Worm (Caenorhabditis elegans): Measurements from ENCODE around the gene F23F1.2.

F23F1.2 gene

DNA sequence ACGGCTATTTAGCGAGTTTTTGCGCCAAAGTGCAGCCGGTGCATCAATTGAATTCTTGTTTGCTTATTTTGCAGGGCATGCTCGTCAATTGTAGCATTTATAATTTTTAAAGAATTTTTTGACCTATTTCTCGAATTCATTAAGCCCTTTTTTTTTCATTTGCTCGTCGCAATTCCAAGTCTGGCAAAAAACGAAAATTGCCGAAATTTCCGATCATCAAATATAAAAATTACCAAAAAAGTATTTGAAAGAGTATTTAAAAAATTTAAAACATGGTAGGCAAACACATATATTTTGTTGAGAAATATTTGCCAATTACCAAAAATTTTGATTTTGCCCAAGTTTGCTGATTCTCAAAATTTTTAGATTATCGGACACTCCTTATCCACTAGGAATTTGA is 50.1 kb downstream of the F23F1.2 start, which contains the start of gene C50D2.6:
Gene C50D2.6 (plus strand): TSS at position 301 of the 400 bp plus-strand sequence.
- TF ChIP-seq B0310.2 (tag; optimal IDR thresholded peaks at IDR 0.05) (no peak), tra-4 (tag; optimal IDR thresholded peaks at IDR 0.05) (no peak), F13C5.2 (tag; optimal IDR thresholded peaks at IDR 0.05) (no peak), aly-1 (tag; optimal IDR thresholded peaks at IDR 0.05) (no peak), flt-1 (GFP tag; IDR thresholded peaks at IDR 0.05) (no peak), ama-1 (optimal IDR thresholded peaks at IDR 0.05) (no peak), ceh-13 (GFP tag; optimal IDR thresholded peaks at IDR 0.05) (no peak), tbx-37 (GFP tag; conservative IDR thresholded peaks at IDR 0.05) (no peak), ets-7 (tag; optimal IDR thresholded peaks at IDR 0.05) (no peak), ceh-36 (tag; optimal IDR thresholded peaks at IDR 0.05) (no peak), hmbx-1 (tag; optimal IDR thresholded peaks at IDR 0.05) (no peak)

All from whole organism, early embryonic.